Fruit fly (Drosophila melanogaster): ENCODE results near the gene CG31415.
A peak's percentile ranks its signal among the peaks of the same experiment; 100 is the strongest.

The CG31415 gene

dm6 chr3R:9710886-9711285, 32.4 kb upstream of the CG31415 start, which contains the start of the genes trbd and dmt (continued):
- no peak for TF ChIP-seq Ssrp (tag; optimal IDR thresholded peaks at IDR 0.05)
- TF ChIP-seq CG34376 (GFP tag; optimal IDR thresholded peaks at IDR 0.05), result peak; percentile 51
- TF ChIP-seq CG13894 (tag; optimal IDR thresholded peaks at IDR 0.05), result no peak
- no peak for TF ChIP-seq ind (GFP tag; optimal IDR thresholded peaks at IDR 0.05)
- TF ChIP-seq sd (tag; optimal IDR thresholded peaks at IDR 0.05), result no peak
- no peak for TF ChIP-seq D19B (GFP tag; optimal IDR thresholded peaks at IDR 0.05)
- TF ChIP-seq Sox100B (GFP tag; optimal IDR thresholded peaks at IDR 0.05), result no peak
- TF ChIP-seq CG3838 (GFP tag; optimal IDR thresholded peaks at IDR 0.05), result no peak
- peak; percentile 79 for TF ChIP-seq CG7987 (GFP tag; optimal IDR thresholded peaks at IDR 0.05)
- TF ChIP-seq Sry-β (GFP tag; optimal IDR thresholded peaks at IDR 0.05), result no peak
- peak; percentile 78 for TF ChIP-seq kah (GFP tag; optimal IDR thresholded peaks at IDR 0.05)
- no peak for TF ChIP-seq CG3407 (GFP tag; optimal IDR thresholded peaks at IDR 0.05)
- no peak for TF ChIP-seq sob (GFP tag; IDR thresholded peaks at IDR 0.05)
- peak; percentile 73 for TF ChIP-seq her (GFP tag; optimal IDR thresholded peaks at IDR 0.05)
- TF ChIP-seq cad (GFP tag; optimal IDR thresholded peaks at IDR 0.05), result no peak
- TF ChIP-seq CG1832 (GFP tag; optimal IDR thresholded peaks at IDR 0.05), result no peak
- peak; percentile 30 for TF ChIP-seq CG4820 (GFP tag; optimal IDR thresholded peaks at IDR 0.05)
- no peak for TF ChIP-seq Rfx (GFP tag; IDR thresholded peaks at IDR 0.05)
- TF ChIP-seq crol (GFP tag; IDR thresholded peaks at IDR 0.05), result no peak
- TF ChIP-seq Myb (GFP tag; optimal IDR thresholded peaks at IDR 0.05), result peak; percentile 78
- peak; percentile 76 for TF ChIP-seq CG13624 (GFP tag; optimal IDR thresholded peaks at IDR 0.05)
- TF ChIP-seq CG13123 (GFP tag; optimal IDR thresholded peaks at IDR 0.05), result peak; percentile 40
- TF ChIP-seq CG8359 (GFP tag; optimal IDR thresholded peaks at IDR 0.05; ENCODE audit: borderline replicate concordance), result no peak
- no peak for TF ChIP-seq Dek (tag; optimal IDR thresholded peaks at IDR 0.05)
- TF ChIP-seq ci (GFP tag; IDR thresholded peaks at IDR 0.05), result no peak
- TF ChIP-seq Dip2 (GFP tag; IDR thresholded peaks at IDR 0.05), result no peak
- TF ChIP-seq YL-1 (GFP tag; optimal IDR thresholded peaks at IDR 0.05), result peak; percentile 93
- no peak for TF ChIP-seq CG7357 (GFP tag; IDR thresholded peaks at IDR 0.05)
- TF ChIP-seq CkIIα-i1 (GFP tag; IDR thresholded peaks at IDR 0.05), result no peak
- no peak for TF ChIP-seq salm (tag; optimal IDR thresholded peaks at IDR 0.05)
- no peak for TF ChIP-seq gsb-n (tag; optimal IDR thresholded peaks at IDR 0.05)
- TF ChIP-seq CG3726 (GFP tag; IDR thresholded peaks at IDR 0.05), result no peak
- TF ChIP-seq kni (GFP tag; optimal IDR thresholded peaks at IDR 0.05), result no peak
- no peak for TF ChIP-seq CG11695 (GFP tag; IDR thresholded peaks at IDR 0.05)
- TF ChIP-seq ttk (GFP tag; IDR thresholded peaks at IDR 0.05), result no peak
- no peak for TF ChIP-seq CG4707 (GFP tag; optimal IDR thresholded peaks at IDR 0.05)
- peak; percentile 69 for TF ChIP-seq CG1792 (GFP tag; optimal IDR thresholded peaks at IDR 0.05)
- TF ChIP-seq trh (GFP tag; optimal IDR thresholded peaks at IDR 0.05), result no peak
- TF ChIP-seq tap (tag; optimal IDR thresholded peaks at IDR 0.05), result no peak
- no peak for TF ChIP-seq usp (GFP tag; optimal IDR thresholded peaks at IDR 0.05)
- TF ChIP-seq CG14860 (GFP tag; IDR thresholded peaks at IDR 0.05; ENCODE audit: partially characterized antibody), result no peak
- peak; percentile 28 for TF ChIP-seq onecut (GFP tag; IDR thresholded peaks at IDR 0.05)
- TF ChIP-seq wdn (GFP tag; IDR thresholded peaks at IDR 0.05), result no peak
- peak; percentile 68 for TF ChIP-seq Antp (GFP tag; optimal IDR thresholded peaks at IDR 0.05)
- no peak for TF ChIP-seq NC2α (GFP tag; optimal IDR thresholded peaks at IDR 0.05)
- no peak for TF ChIP-seq row (GFP tag; IDR thresholded peaks at IDR 0.05)
- peak; percentile 89 for TF ChIP-seq Sin3A (optimal IDR thresholded peaks at IDR 0.05)
- peak; percentile 89 for TF ChIP-seq gro (GFP tag; optimal IDR thresholded peaks at IDR 0.05)
- TF ChIP-seq Bdp1 (GFP tag; optimal IDR thresholded peaks at IDR 0.05), result peak; percentile 55
- peak; percentile 99 for TF ChIP-seq Vsx1 (GFP tag; optimal IDR thresholded peaks at IDR 0.05)
- TF ChIP-seq luna (GFP tag; optimal IDR thresholded peaks at IDR 0.05), result peak; percentile 46
- TF ChIP-seq Drgx (GFP tag; IDR thresholded peaks at IDR 0.05), result no peak
- TF ChIP-seq CG12769 (tag; optimal IDR thresholded peaks at IDR 0.05), result no peak
